Fruit fly (Drosophila melanogaster) Kc167 (cell line): ENCODE results near the gene S6k.
A peak's percentile ranks its signal among the peaks of the same experiment; 100 is the strongest.

ENCODE experiments used
- Myc ChIP-seq: fragments of >200 bp; optimal IDR thresholded peaks from 2 replicates; lab custom pipeline; 2017; ENCODE audit warnings: missing external identifiers
- Sin3A ChIP-seq: fragments of >200 bp; optimal IDR thresholded peaks from 2 replicates; lab custom pipeline; 2018; ENCODE audit warnings: missing external identifiers
- h ChIP-seq: fragments of >200 bp; optimal IDR thresholded peaks from 3 replicates; lab custom pipeline; 2018; ENCODE audit warnings: missing external identifiers
- insv ChIP-seq: fragments of >200 bp; optimal IDR thresholded peaks from 3 replicates; lab custom pipeline; 2018; ENCODE audit warnings: missing external identifiers
- psq ChIP-seq: fragments of >200 bp; optimal IDR thresholded peaks from 2 replicates; lab custom pipeline; 2017; ENCODE audit warnings: missing external identifiers
- ttk ChIP-seq: sonication (Bioruptor generic); optimal IDR thresholded peaks from 2 replicates; lab custom pipeline; 2017; ENCODE audit warnings: missing external identifiers

S6k gene

DNA sequence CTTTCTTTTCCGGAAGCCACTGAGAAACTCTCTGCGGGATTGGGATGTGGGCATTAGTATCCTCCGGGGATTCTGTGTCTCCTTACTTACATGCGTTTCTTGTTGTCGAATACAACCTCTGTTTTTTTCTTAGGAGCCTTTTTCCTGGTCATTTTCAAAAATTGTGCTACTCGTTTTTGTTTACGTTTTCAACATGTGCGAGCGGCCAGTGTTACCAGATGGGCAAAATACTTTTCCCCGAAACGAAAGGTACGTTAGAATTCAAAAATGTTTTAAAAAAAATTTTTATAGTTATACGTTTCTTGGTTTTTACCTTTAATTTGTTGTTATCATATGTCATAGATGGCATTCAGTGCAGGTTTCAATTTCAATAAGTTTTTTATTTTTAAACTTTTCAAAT, 33.6 kb downstream of the S6k start, which contains the start of gene vito:
Gene vito (minus strand): TSS at position 220 of the 400 bp plus-strand sequence.
- TF ChIP-seq insv (lab: Kevin White, UChicago) (no peak), Sin3A (lab: Kevin White, UChicago) (no peak)

DNA sequence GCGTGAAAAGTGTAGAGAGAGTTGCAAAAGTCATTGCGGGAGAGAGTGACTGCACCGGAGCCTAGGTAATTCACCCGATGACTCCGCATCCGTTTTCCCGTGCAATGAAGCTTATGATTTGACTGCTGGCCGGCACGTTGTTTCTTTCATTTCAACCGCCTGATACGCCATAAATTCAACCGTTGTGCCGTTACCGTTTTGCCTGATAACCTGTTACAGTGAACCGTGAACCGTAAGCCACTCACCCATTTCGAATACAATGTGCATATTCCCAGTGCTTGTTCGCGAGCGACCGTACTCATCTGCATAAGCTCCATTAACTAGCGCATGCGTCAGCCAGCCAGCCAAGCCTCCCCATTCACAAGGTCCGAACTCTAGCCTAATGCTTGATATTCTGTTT, 35.9 kb downstream of the S6k start:
- no peak for TF ChIP-seq ttk (lab: Kevin White, UChicago)
- TF ChIP-seq insv (lab: Kevin White, UChicago), result no peak
- TF ChIP-seq Sin3A (lab: Kevin White, UChicago), result no peak
- no peak for TF ChIP-seq Myc
- no peak for TF ChIP-seq h (lab: Kevin White, UChicago)
- TF ChIP-seq psq, result no peak

DNA sequence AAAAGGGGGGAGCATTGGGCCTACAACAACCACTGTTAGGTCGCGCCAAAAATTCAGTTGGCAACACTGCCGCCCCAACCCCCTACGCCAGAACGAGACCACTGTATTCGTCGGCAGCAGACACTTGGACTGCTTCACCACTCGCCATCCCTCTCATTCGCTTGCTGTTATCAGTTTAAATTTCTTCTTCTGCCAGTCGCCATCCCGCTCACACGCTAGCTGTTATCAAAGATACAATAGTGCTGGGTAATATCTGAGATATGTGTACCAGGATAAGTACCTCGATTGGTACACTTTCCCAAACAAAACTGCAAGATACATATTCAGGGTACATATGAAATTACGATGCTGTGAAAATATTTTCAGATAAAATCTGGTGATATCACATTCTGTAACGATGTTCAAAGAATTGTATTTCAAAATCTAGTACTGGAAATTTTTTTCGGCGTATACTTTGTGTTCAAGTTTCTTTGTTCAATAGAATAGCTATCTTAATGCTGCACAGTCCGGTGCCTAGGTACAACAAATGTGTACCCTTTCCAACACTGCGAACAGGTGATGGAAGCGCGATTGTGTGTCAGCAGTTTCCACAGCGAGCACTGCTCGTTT, 39.8 kb downstream of the S6k start:
- no peak for TF ChIP-seq h (lab: Kevin White, UChicago)
- no peak for TF ChIP-seq insv (lab: Kevin White, UChicago)
- no peak for TF ChIP-seq Myc
- TF ChIP-seq psq, result no peak
- TF ChIP-seq ttk (lab: Kevin White, UChicago), result no peak
- TF ChIP-seq Sin3A (lab: Kevin White, UChicago), result no peak

DNA sequence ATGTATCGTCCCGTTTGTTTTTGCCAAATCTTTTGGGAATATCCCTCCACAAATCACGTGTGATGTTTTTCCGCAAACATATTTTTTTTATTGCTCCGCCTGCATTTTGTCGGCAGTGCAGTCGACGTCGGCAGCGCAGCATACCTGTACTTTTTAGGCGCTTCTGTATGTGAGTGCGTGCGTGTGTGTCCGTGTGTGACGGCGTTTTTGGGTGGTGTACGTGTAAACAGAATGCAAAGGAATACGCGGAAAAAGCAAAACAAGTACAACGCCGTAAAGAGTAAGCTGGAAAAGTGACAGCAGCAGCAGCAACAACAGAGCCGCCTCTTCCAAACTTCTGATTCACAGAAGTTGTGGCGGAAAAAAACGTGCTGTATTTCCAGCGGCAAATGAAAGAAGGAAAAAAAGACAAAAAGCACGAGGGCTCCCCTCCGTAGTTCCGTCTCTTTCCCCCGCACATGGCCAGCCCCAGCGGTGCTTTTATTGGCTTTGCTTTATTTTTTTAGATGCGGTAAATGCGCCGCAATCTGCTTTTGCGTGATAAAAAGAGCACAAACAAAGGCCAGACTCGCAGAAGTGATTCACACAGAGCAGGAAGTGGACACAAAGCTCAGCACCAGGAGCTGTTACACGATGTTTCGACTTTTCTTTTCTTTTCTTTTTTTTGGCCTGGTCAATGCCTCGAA, 40.5 kb downstream of the S6k start:
- no peak for TF ChIP-seq h (lab: Kevin White, UChicago)
- peak; percentile 24 for TF ChIP-seq ttk (lab: Kevin White, UChicago)

DNA sequence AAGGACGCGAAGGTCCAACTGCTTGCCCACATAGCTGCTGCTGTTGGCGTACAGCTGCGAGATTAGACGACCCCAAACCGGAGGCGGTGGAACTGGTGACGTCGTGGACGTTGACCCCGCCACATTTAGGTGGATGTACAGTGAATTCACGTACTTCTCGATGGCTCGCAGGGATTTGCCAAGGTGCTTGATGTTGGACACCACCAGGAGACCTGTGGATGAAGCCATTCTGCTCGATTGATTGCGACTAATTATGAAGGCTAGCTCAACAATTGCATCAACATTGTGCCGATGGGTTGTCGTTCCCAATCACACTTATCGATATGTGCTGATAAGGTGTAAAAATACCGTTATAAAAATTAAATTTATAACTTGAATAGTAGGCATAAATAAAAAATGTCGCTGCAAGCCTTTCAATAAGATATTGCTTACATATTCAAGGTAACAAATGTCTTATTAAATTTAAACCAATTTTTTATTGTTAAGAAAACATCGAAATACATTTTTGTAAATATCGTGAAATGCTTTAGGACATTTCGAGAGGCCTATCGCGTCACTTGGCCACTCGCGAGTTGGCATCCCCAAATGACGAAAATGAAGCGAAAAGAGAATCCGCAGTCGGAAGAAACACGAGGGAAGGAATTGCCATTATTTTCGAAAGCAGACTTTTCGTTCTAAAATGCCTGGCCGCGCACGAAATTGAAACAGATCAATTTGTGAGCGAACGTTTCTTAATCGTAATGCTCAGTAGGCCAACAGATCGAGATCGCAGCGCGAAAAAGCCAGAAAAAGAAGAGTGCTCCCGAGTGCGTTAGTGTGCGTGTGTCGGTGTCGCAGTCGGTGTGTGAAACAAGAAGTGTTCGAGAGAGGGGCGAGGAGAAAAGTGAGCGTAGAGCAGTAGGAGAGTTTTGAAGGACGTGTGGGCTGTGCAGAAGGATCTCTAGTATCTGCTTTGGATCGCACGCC, 41.9 kb downstream of the S6k start, which contains the start of the genes Ppat-Dpck and scny:
Gene Ppat-Dpck (minus strand): TSS at position 263 of the 966 bp plus-strand sequence.
Gene scny (plus strand): TSS at position 471 of the 966 bp plus-strand sequence.
- TF ChIP-seq insv (lab: Kevin White, UChicago) (no peak), h (lab: Kevin White, UChicago) (no peak), psq (peak; percentile 65), ttk (lab: Kevin White, UChicago) (no peak)

DNA sequence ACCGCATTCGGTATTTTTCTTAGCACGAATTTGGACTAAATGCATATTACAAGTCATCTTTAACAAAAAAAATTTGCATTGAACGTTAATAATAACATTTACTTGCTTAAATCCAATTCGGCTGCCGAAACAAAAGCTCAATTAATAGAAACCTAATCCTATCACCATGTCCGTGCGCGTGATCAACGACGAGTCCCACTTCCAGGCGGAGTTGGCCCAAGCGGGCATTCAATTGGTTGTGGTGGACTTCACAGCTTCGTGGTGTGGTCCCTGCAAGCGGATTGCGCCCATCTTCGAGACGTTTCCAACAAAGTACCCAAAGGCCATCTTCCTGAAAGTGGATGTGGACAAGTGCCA, 44.9 kb downstream of the S6k start, which contains the start of gene Txl:
Gene Txl (plus strand): TSS at position 3 of the 357 bp plus-strand sequence.
- no peak for TF ChIP-seq psq

DNA sequence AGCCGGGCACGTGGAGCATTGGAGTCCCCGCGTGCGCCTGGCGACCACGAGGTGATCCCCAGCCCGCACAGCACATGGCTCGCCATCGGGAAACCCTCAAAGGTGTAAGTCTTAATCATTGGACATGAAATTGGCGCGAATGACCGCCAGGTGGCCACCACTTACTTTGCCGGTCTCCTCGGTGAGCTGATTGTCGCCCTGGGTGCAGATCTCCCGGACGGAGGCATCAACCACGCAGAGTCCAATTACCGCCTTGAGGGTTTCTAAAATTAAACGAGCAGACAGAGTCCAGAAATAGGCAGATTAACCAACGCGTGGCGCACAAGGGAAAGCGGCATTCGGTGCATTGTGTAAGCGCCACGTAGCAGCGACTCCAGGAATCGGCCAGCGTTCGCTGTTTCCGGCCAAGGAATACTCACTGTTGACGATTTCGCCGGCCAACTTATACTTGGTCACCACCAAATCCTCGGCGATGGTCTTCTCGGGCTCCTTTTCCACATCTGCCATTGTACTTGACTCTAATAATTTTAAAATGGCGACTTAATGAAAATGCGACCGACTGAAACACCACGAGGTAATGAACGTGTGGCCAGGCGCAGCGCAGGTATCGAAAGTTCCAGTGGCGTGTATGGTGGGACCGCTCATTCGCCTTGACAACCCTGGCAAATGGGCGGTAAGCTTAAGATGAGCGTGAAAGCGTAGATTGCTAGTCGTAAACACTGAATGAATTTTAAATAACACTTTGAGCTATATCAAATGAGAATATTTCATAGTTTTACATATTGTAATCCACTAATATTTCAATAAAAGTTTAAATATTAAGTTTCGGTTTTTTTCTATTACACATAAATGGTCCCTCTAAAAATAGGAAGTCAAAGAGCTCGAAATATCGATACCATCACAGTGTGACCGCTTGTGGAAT, 45.5 kb downstream of the S6k start, which contains the start of gene CG10576:
Gene CG10576 (minus strand): TSS at position 781 of the 922 bp plus-strand sequence.
- TF ChIP-seq ttk (lab: Kevin White, UChicago) (no peak), psq (no peak), h (lab: Kevin White, UChicago) (no peak), insv (lab: Kevin White, UChicago) (no peak), Sin3A (lab: Kevin White, UChicago) (no peak), Myc (no peak)

DNA sequence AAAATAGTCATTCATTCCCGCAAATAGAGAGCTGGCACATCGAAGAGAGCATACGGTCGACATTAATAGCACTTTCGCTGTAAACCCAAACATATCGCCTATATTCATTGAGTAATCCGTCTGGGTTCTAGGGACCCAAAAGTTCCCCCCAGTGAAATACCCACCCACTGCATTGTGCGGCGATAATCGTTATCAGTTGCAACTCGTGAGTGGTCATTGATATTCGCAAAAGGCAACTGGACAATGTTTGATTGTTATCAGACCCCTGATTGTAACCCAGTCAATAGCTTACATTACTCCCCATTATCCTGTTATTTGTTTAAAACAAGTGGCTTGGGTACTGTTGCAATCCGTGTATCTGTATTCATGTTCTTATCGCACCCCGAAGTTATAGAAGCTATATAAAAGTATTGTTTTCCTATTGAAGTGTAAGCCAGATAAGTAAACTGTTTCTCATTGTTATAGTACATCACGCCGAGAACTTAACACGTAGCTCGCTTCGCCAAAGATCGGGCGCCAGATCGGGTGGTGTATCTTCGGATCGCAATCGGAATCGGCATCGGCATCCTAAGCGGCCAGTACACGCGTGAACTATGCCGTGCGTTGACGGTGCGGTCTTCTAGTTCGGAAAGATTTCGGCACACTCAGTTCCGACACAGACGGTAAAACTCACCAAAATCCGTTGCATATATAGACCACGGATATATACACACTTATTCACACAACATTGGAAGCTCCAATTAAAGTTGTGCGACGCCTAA, 56.9 kb downstream of the S6k start:
- no peak for TF ChIP-seq Sin3A (lab: Kevin White, UChicago)
- TF ChIP-seq psq, result no peak
- TF ChIP-seq Myc, result no peak
- no peak for TF ChIP-seq insv (lab: Kevin White, UChicago)
- TF ChIP-seq h (lab: Kevin White, UChicago), result no peak
- no peak for TF ChIP-seq ttk (lab: Kevin White, UChicago)

DNA sequence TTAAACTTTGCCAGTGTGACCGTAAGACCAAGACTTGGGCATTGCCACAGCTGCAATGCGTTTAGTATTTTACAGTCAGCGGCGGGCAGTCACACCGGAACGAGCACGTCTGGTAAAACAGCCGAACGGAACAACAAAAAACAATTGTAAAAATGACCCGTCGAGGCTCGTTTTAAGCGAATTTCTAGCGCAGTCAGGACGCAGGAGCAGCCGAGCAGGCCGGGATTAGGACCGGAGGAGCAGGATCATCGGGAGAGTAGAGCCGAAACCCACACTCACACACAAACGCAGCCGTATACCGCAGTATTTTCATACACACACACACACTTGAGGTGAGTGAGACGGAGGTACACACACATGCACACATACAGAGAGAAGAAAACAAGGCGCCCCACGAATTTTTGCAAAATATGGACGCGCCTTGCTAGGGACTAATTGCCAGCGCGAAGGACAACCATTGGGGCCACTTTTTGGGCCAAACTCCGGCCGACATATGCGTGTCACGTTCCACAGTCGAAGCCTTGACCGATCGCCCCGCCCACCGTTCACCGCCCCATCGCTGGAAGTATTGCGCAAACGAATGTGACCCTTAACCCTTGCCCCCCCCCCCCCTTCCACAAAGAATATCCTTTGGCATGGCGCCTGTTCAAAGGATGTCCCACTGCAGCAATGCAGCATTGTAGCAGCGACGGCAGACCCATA, 57.7 kb downstream of the S6k start, which contains the start of gene Usp47:
Gene Usp47 (plus strand): TSS at position 71 of the 702 bp plus-strand sequence.
- TF ChIP-seq Myc (no peak), psq (no peak), insv (lab: Kevin White, UChicago) (no peak), ttk (lab: Kevin White, UChicago) (no peak), Sin3A (lab: Kevin White, UChicago) (no peak), h (lab: Kevin White, UChicago) (no peak)
